Worm (Caenorhabditis elegans) whole organism, mixed stage, embryonic: ENCODE results near the gene C45G9.11.

Experiments
- blmp-1 ChIP-seq: fragments of 150-350 bp; optimal IDR thresholded peaks from 2 replicates; lab custom pipeline; 2014; ENCODE audit warnings: missing biosample characterization, missing genetic modification characterization
- elt-1 ChIP-seq: sonication (generic microtip); optimal IDR thresholded peaks from 2 replicates; lab custom pipeline; 2017; ENCODE audit warnings: missing genetic modification characterization, mild to moderate bottlenecking, missing compliant biosample characterization, antibody characterized with exemption, moderate library complexity, borderline replicate concordance; ENCODE audit not compliant: insufficient read depth
- elt-3 ChIP-seq: fragments of 150-350 bp; optimal IDR thresholded peaks from 2 replicates; lab custom pipeline; 2014; ENCODE audit warnings: missing biosample characterization, missing genetic modification characterization
- lin-13 ChIP-seq: fragments of 150-350 bp; optimal IDR thresholded peaks from 2 replicates; lab custom pipeline; 2014; ENCODE audit warnings: missing biosample characterization, missing genetic modification characterization
- lsy-2 ChIP-seq: fragments of 150-350 bp; optimal IDR thresholded peaks from 2 replicates; lab custom pipeline; 2014; ENCODE audit warnings: missing biosample characterization, missing genetic modification characterization
- nhr-237 ChIP-seq: fragments of 150-350 bp; optimal IDR thresholded peaks from 2 replicates; lab custom pipeline; 2014; ENCODE audit warnings: missing biosample characterization, missing genetic modification characterization
- nhr-28 ChIP-seq: fragments of 150-350 bp; optimal IDR thresholded peaks from 2 replicates; lab custom pipeline; 2014; ENCODE audit warnings: missing biosample characterization, missing genetic modification characterization
- pha-4 ChIP-seq: fragments of 150-350 bp; optimal IDR thresholded peaks from 2 replicates; lab custom pipeline; 2018; ENCODE audit warnings: missing biosample characterization, missing genetic modification reagents, missing genetic modification characterization
- sem-2 ChIP-seq: fragments of 200-800 bp; sonication (Bioruptor generic); optimal IDR thresholded peaks from 2 replicates; lab custom pipeline; 2018; ENCODE audit warnings: mild to moderate bottlenecking, missing genetic modification characterization, missing compliant biosample characterization
- unc-120 ChIP-seq: sonication (generic microtip); optimal IDR thresholded peaks from 2 replicates; lab custom pipeline; 2017; ENCODE audit warnings: missing genetic modification characterization, missing compliant biosample characterization; ENCODE audit not compliant: poor library complexity, severe bottlenecking

- peak; percentile 49 for TF ChIP-seq nhr-28 (tag; lab: Kevin White, UChicago)
- peak; percentile 25 for TF ChIP-seq blmp-1 (tag; lab: Kevin White, UChicago)
- TF ChIP-seq elt-1 (tag; lab: Kevin White, UChicago), result peak; percentile 63
- TF ChIP-seq pha-4 (tag; lab: Kevin White, UChicago), result peak; percentile 98
- peak; percentile 75 for TF ChIP-seq unc-120 (tag; lab: Kevin White, UChicago)
- peak; percentile 95 for TF ChIP-seq nhr-237 (tag; lab: Kevin White, UChicago)
- peak; percentile 99 for TF ChIP-seq lin-13 (tag; lab: Kevin White, UChicago)
- TF ChIP-seq elt-3 (tag; lab: Kevin White, UChicago), result peak; percentile 32
- TF ChIP-seq sem-2, result peak; percentile 8
- peak; percentile 90 for TF ChIP-seq lsy-2 (tag; lab: Kevin White, UChicago)
Measured at ce11 chrIII:5018116-5018689, 50.3 kb downstream of the C45G9.11 start, which contains the start of gene wip-1.
